Worm (Caenorhabditis elegans): ENCODE measurements around the gene glb-19.
A peak's percentile ranks its signal among the peaks of the same experiment; 100 is the strongest.
"Not testable (repeated sequence)": the region's sequence is repeated elsewhere in the genome, so short reads cannot be mapped to it uniquely, and the experiment has no call there.

The glb-19 gene

ce11 chrIV:10654047-10654446, at the start of gene glb-19:
Gene glb-19, minus strand, starts transcription at chrIV:10654147.
- not testable (repeated sequence) for TF ChIP-seq eyg-1 (tag; optimal IDR thresholded peaks at IDR 0.05); pat-9 (tag; optimal IDR thresholded peaks at IDR 0.05); unc-55 (GFP tag; optimal IDR thresholded peaks at IDR 0.05)

ce11 chrIV:10701866-10702458, 48.0 kb upstream of the glb-19 start:
- TF ChIP-seq ceh-6 (GFP tag; optimal IDR thresholded peaks at IDR 0.05) (no peak), sox-4 (tag; optimal IDR thresholded peaks at IDR 0.05) (no peak), odd-2 (tag; optimal IDR thresholded peaks at IDR 0.05) (no peak), ceh-19 (GFP tag; optimal IDR thresholded peaks at IDR 0.05) (no peak), nhr-232 (tag; optimal IDR thresholded peaks at IDR 0.05) (no peak)

ce11 chrIV:10699660-10700059, 45.7 kb upstream of the glb-19 start, which contains the start of gene R102.11:
Gene R102.11, minus strand, starts transcription at chrIV:10699760.
- TF ChIP-seq K02D7.2 (tag; optimal IDR thresholded peaks at IDR 0.05) (no peak), lim-6 (tag; optimal IDR thresholded peaks at IDR 0.05) (no peak)

- TF ChIP-seq pqm-1 (tag; optimal IDR thresholded peaks at IDR 0.05) (no peak), madf-2 (tag; optimal IDR thresholded peaks at IDR 0.05) (no peak), sdc-2 (tag; optimal IDR thresholded peaks at IDR 0.05) (no peak), dve-1 (tag; optimal IDR thresholded peaks at IDR 0.05) (no peak), nfya-1 (tag; optimal IDR thresholded peaks at IDR 0.05) (no peak), ceh-9 (tag; optimal IDR thresholded peaks at IDR 0.05) (no peak), C38D4.7 (GFP tag; optimal IDR thresholded peaks at IDR 0.05) (no peak), sox-2 (GFP tag; IDR thresholded peaks at IDR 0.05) (no peak), ceh-30 (tag; optimal IDR thresholded peaks at IDR 0.05) (no peak)
Measured at ce11 chrIV:10699000-10699399, 45.1 kb upstream of the glb-19 start.

ce11 chrIV:10698486-10698885, 44.5 kb upstream of the glb-19 start:
- TF ChIP-seq nfya-1 (tag; optimal IDR thresholded peaks at IDR 0.05), result no peak

ce11 chrIV:10697022-10697979, 43.4 kb upstream of the glb-19 start, which contains the start of gene allo-1:
Gene allo-1, minus strand, starts transcription at chrIV:10697072.
- no peak for TF ChIP-seq K09A11.1 (tag; optimal IDR thresholded peaks at IDR 0.05; ENCODE audit: insufficient read depth)
- TF ChIP-seq unc-42 (tag; optimal IDR thresholded peaks at IDR 0.05), result no peak
- TF ChIP-seq hlh-13 (GFP tag; optimal IDR thresholded peaks at IDR 0.05), result no peak
- TF ChIP-seq ceh-18 (tag; optimal IDR thresholded peaks at IDR 0.05), result peak; percentile 28
- no peak for TF ChIP-seq ttx-3 (tag; optimal IDR thresholded peaks at IDR 0.05)
- TF ChIP-seq ceh-2 (tag; optimal IDR thresholded peaks at IDR 0.05), result no peak
- peak; percentile 23 for TF ChIP-seq unc-55 (GFP tag; optimal IDR thresholded peaks at IDR 0.05)
- TF ChIP-seq eyg-1 (tag; optimal IDR thresholded peaks at IDR 0.05), result no peak
- TF ChIP-seq hlh-30 (tag; optimal IDR thresholded peaks at IDR 0.05; ENCODE audit: insufficient read depth), result peak; percentile 79
- no peak for TF ChIP-seq C38D4.7 (GFP tag; optimal IDR thresholded peaks at IDR 0.05)
- TF ChIP-seq syd-9 (tag; optimal IDR thresholded peaks at IDR 0.05), result no peak
- no peak for TF ChIP-seq sox-2 (GFP tag; IDR thresholded peaks at IDR 0.05)
- TF ChIP-seq ceh-22 (tag; optimal IDR thresholded peaks at IDR 0.05), result no peak
- no peak for TF ChIP-seq npax-4 (tag; optimal IDR thresholded peaks at IDR 0.05)
- no peak for TF ChIP-seq madf-2 (tag; optimal IDR thresholded peaks at IDR 0.05)
- TF ChIP-seq pha-4 (tag; optimal IDR thresholded peaks at IDR 0.05), result no peak

Measured in whole organism, late embryonic.